Worm (Caenorhabditis elegans) whole organism, L4/young adult: ENCODE results near the gene srx-131.

Experiments
- W03F9.2 ChIP-seq: fragments of 150-350 bp; optimal IDR thresholded peaks from 2 replicates; lab custom pipeline; 2014; ENCODE audit warnings: missing biosample characterization, missing genetic modification characterization
- dao-5 ChIP-seq: sonication (generic microtip); optimal IDR thresholded peaks from 2 replicates; lab custom pipeline; 2016; ENCODE audit warnings: missing genotype, missing genetic modification characterization, moderate library complexity, missing compliant biosample characterization
- him-1 ChIP-seq: sonication (generic microtip); optimal IDR thresholded peaks from 2 replicates; lab custom pipeline; 2016; ENCODE audit warnings: missing genotype, missing genetic modification reagents, missing genetic modification characterization, missing compliant biosample characterization

DNA sequence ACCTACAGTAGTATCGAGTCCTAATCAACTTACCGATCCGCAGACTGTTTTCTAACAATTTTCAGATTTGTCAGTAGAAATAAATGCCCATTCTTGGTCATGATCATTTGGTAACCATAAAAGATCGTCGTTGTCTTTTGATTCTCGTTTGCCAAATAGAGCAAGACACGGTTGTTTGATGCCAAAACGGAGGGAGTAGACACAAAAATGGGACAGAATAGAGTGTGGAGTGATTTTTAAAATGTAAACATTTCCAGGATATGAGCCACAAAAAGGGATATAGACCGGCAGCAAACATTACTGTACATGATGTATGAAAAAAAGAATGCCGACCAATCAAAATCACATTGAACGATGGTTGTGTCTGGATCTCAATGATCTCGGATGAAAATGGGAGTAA lies 28.4 kb upstream of the srx-131 start, which contains the start of gene F55B12.2:
- TF ChIP-seq him-1 (tag; lab: Kevin White, UChicago) (no peak), W03F9.2 (tag; lab: Kevin White, UChicago) (no peak), dao-5 (tag; lab: Kevin White, UChicago) (no peak)
